Fruit fly (Drosophila melanogaster): ENCODE measurements around the gene cas.

- TF ChIP-seq CG7101 (tag; optimal IDR thresholded peaks at IDR 0.05) = no peak
- no peak for TF ChIP-seq Clk (GFP tag; optimal IDR thresholded peaks at IDR 0.05)
- peak; percentile 23 for TF ChIP-seq bab1 (GFP tag; optimal IDR thresholded peaks at IDR 0.05)
Observed at dm6 chr3R:5682921-5683748, 33.5 kb downstream of the cas start.
